Fruit fly (Drosophila melanogaster) whole organism, prepupa: ENCODE data around the gene CG8420.

ENCODE experiments used
- CG32006 ChIP-seq: fragments of 200-800 bp; sonication (Bioruptor generic); optimal IDR thresholded peaks from 3 replicates; lab custom pipeline; 2017; ENCODE audit warnings: missing biosample characterization, mild to moderate bottlenecking, missing genetic modification characterization
- CG7368 ChIP-seq: fragments of 200-800 bp; sonication (Bioruptor generic); optimal IDR thresholded peaks from 3 replicates; lab custom pipeline; 2016; ENCODE audit warnings: missing biosample characterization, missing genetic modification characterization

DNA sequence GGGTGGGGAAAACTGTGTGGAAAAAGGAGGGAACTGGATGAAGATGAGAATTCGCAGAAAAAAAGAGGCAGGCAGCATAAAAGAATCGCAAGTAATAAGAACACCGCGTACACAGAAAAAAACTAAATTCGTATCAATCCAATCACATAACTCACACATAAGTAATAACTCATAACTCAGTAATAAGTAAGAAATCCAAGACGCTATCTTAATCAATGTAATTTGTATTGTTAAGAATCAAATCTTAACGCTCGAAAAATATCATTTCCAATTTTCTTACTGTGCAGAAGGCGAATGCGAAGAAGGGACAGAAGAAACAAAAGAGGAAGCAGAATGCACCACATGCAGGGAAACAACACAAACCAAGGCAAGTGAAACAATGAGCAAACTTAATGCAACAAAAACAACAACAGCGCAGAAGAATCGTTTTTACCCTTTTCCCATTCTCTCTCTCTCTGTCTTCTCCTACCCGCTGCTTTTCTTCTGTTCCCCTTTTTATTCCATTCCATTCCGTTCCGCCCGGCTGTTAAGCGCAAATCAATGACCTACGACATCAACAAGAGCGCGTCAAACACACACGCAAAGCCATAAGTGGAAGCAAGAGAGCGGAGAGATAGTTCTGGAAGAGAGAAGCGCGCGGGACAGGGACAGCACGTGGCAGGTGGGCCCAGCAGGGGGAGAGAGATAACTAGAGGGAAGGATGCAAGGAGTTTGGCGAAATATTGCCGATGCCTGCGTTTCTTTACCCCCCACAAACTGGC lies 17.2 kb upstream of the CG8420 start:
- TF ChIP-seq CG7368 (GFP tag; lab: Kevin White, UChicago) (peak; percentile 99), CG32006 (GFP tag; lab: Kevin White, UChicago) (peak; percentile 96)
